Fruit fly (Drosophila melanogaster) whole organism, wandering third instar larva: ENCODE results near the gene ATPsyngamma.
A peak's percentile ranks its signal among the peaks of the same experiment; 100 is the strongest.

Experiments
- CG32264 ChIP-seq: fragments of 200-800 bp; sonication (Bioruptor generic); optimal IDR thresholded peaks from 2 replicates; lab custom pipeline; 2016; ENCODE audit warnings: missing biosample characterization, missing genetic modification characterization
- CG9705 ChIP-seq: fragments of 200-800 bp; sonication (Bioruptor generic); optimal IDR thresholded peaks from 2 replicates; lab custom pipeline; 2018; ENCODE audit warnings: missing biosample characterization, mild to moderate bottlenecking, missing genetic modification characterization
- CrebA ChIP-seq: fragments of 200-800 bp; sonication (Bioruptor generic); optimal IDR thresholded peaks from 2 replicates; lab custom pipeline; 2016; ENCODE audit warnings: missing biosample characterization, mild to moderate bottlenecking, missing genetic modification characterization, borderline replicate concordance
- Dfd ChIP-seq: fragments of >200 bp; optimal IDR thresholded peaks from 2 replicates; lab custom pipeline; 2017; ENCODE audit warnings: missing biosample characterization, missing genetic modification characterization
- Dif ChIP-seq: fragments of 200-275, 200-300 bp; sonication (Bioruptor generic); optimal IDR thresholded peaks from 2 replicates; lab custom pipeline; 2018; ENCODE audit warnings: missing biosample characterization, missing genetic modification characterization; ENCODE audit not compliant: partially characterized antibody
- GATAd ChIP-seq: sonication (Bioruptor generic); optimal IDR thresholded peaks from 2 replicates; lab custom pipeline; 2016; ENCODE audit warnings: missing biosample characterization, missing genetic modification characterization
- HLH106 ChIP-seq: fragments of 200-800 bp; optimal IDR thresholded peaks from 3 replicates; lab custom pipeline; 2019; ENCODE audit warnings: missing biosample characterization, mild to moderate bottlenecking, missing genetic modification characterization, moderate library complexity
- Hnf4 ChIP-seq: fragments of 200-800 bp; sonication (Bioruptor generic); optimal IDR thresholded peaks from 2 replicates; lab custom pipeline; 2016; ENCODE audit warnings: missing biosample characterization, mild to moderate bottlenecking, missing genetic modification characterization
- Hr78 ChIP-seq: fragments of >200 bp; optimal IDR thresholded peaks from 2 replicates; lab custom pipeline; 2017; ENCODE audit warnings: missing biosample characterization, missing genetic modification characterization
- Jra ChIP-seq: sonication (Bioruptor generic); optimal IDR thresholded peaks from 2 replicates; lab custom pipeline; 2016; ENCODE audit warnings: missing biosample characterization, missing genetic modification characterization
- Mio ChIP-seq: sonication (Bioruptor generic); optimal IDR thresholded peaks from 2 replicates; lab custom pipeline; 2016; ENCODE audit warnings: missing biosample characterization, missing genetic modification characterization
- Myc ChIP-seq: fragments of >200 bp; optimal IDR thresholded peaks from 2 replicates; lab custom pipeline; 2017
- OdsH ChIP-seq: fragments of 200-800 bp; sonication (Bioruptor generic); optimal IDR thresholded peaks from 2 replicates; lab custom pipeline; 2016; ENCODE audit warnings: missing biosample characterization, mild to moderate bottlenecking, missing genetic modification characterization
- Sp1 ChIP-seq: fragments of 200-800 bp; sonication (Bioruptor generic); optimal IDR thresholded peaks from 3 replicates; lab custom pipeline; 2019; ENCODE audit warnings: missing biosample characterization, mild to moderate bottlenecking, missing genetic modification characterization, moderate library complexity
- Vsx2 ChIP-seq: fragments of 200-300, 225-300 bp; sonication (Bioruptor generic); optimal IDR thresholded peaks from 2 replicates; lab custom pipeline; 2018; ENCODE audit warnings: missing biosample characterization, missing genetic modification characterization; ENCODE audit not compliant: partially characterized antibody
- br ChIP-seq: fragments of 200-800 bp; sonication (Bioruptor generic); optimal IDR thresholded peaks from 2 replicates; lab custom pipeline; 2016; ENCODE audit warnings: missing biosample characterization, missing genetic modification characterization
- brk ChIP-seq: fragments of 200-800 bp; sonication (Bioruptor generic); optimal IDR thresholded peaks from 2 replicates; lab custom pipeline; 2016; ENCODE audit warnings: missing biosample characterization, mild to moderate bottlenecking, missing genetic modification characterization
- dl ChIP-seq, 2 experiments: fragments of 175-275, 200-275 bp in 1 of 2; fragments of 200-275 bp in 1 of 2; sonication (Bioruptor generic); optimal IDR thresholded peaks; lab custom pipeline; 2018; ENCODE audit warnings: mild to moderate bottlenecking in 2 of 2, missing biosample characterization in 2 of 2, missing genetic modification characterization in 2 of 2, moderate library complexity in 2 of 2; ENCODE audit not compliant: partially characterized antibody in 2 of 2, insufficient read depth in 1 of 2
- dmrt93B ChIP-seq: fragments of 200-800 bp; sonication (Bioruptor generic); optimal IDR thresholded peaks from 2 replicates; lab custom pipeline; 2018; ENCODE audit warnings: missing biosample characterization, mild to moderate bottlenecking, missing genetic modification characterization
- ey ChIP-seq: fragments of 200-800 bp; sonication (Bioruptor generic); optimal IDR thresholded peaks from 2 replicates; lab custom pipeline; 2016; ENCODE audit warnings: missing biosample characterization, missing genetic modification characterization
- foxo ChIP-seq, 2 experiments: fragments of 200-800 bp; sonication (Bioruptor generic); optimal IDR thresholded peaks; 2 replicates in 1 of 2; 3 replicates in 1 of 2; lab custom pipeline; 2016 to 2017; ENCODE audit warnings: missing biosample characterization in 2 of 2, missing genetic modification characterization in 2 of 2
- fru ChIP-seq: fragments of 200-800 bp; sonication (Bioruptor generic); optimal IDR thresholded peaks from 3 replicates; lab custom pipeline; 2016; ENCODE audit warnings: missing biosample characterization, mild to moderate bottlenecking, missing genetic modification characterization
- h ChIP-seq: fragments of 200-800 bp; sonication (Bioruptor generic); optimal IDR thresholded peaks from 3 replicates; lab custom pipeline; 2016; ENCODE audit warnings: missing biosample characterization, mild to moderate bottlenecking, missing genetic modification characterization
- jim ChIP-seq: fragments of 175-275, 200-325 bp; sonication (Bioruptor generic); optimal IDR thresholded peaks from 2 replicates; lab custom pipeline; 2016; ENCODE audit warnings: missing biosample characterization, mild to moderate bottlenecking, missing genetic modification characterization
- lola ChIP-seq: fragments of >200 bp; optimal IDR thresholded peaks from 2 replicates; lab custom pipeline; 2017; ENCODE audit warnings: missing biosample characterization, missing genetic modification characterization
- pan ChIP-seq: fragments of >200 bp; optimal IDR thresholded peaks from 2 replicates; lab custom pipeline; 2017
- psq ChIP-seq: fragments of 200-800 bp; sonication (Bioruptor generic); optimal IDR thresholded peaks from 3 replicates; lab custom pipeline; 2017; ENCODE audit warnings: missing biosample characterization, mild to moderate bottlenecking, missing genetic modification characterization, moderate library complexity
- rgr ChIP-seq: fragments of 200-800 bp; sonication (Bioruptor generic); optimal IDR thresholded peaks from 3 replicates; lab custom pipeline; 2016; ENCODE audit warnings: missing biosample characterization, mild to moderate bottlenecking, missing genetic modification characterization
- sage ChIP-seq: fragments of 200-800 bp; sonication (Bioruptor generic); optimal IDR thresholded peaks from 2 replicates; lab custom pipeline; 2016; ENCODE audit warnings: missing biosample characterization, mild to moderate bottlenecking, missing genetic modification characterization
- sv ChIP-seq: fragments of 200-800 bp; sonication (Bioruptor generic); optimal IDR thresholded peaks from 3 replicates; lab custom pipeline; 2016; ENCODE audit warnings: missing biosample characterization, missing genetic modification characterization
- tai ChIP-seq: sonication (Bioruptor generic); optimal IDR thresholded peaks from 2 replicates; lab custom pipeline; 2016; ENCODE audit warnings: missing biosample characterization, missing genetic modification characterization
- usp ChIP-seq: fragments of >200 bp; optimal IDR thresholded peaks from 2 replicates; lab custom pipeline; 2017; ENCODE audit warnings: missing biosample characterization, missing genetic modification characterization

The ATPsyngamma gene

DNA sequence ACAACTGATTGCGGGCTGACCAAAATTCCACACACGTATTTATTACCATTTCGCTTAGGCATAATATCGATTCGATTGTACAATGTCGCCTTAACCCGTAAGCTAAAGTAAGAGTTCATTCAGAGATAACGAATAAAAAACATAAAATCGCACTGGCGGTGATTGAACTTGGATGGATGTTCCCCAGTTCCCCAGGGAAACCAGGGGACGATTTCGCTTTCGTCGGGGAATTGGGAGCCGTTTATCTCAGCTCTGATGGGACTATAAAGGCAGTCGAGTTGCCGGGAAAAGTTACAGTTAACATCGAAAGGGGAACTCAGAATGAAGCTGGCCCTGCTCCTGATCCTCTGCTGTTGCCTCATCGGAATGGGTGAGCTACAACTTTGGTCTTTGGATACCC lies 26.7 kb downstream of the ATPsyngamma start, which contains the start of gene CG34296:
CG34296 (plus strand) TSS at position 301 of the 400 bp plus-strand sequence.
- TF ChIP-seq CG9705 (GFP tag; lab: Kevin White, UChicago) (no peak), lola (GFP tag; lab: Kevin White, UChicago) (no peak), tai (GFP tag; lab: Kevin White, UChicago) (no peak), jim (GFP tag; lab: Kevin White, UChicago) (no peak), sage (GFP tag; lab: Kevin White, UChicago) (no peak), GATAd (GFP tag; lab: Kevin White, UChicago) (no peak), OdsH (GFP tag; lab: Kevin White, UChicago) (no peak), h (GFP tag; lab: Kevin White, UChicago) (no peak), Myc (lab: Kevin White, UChicago) (no peak), dmrt93B (GFP tag; lab: Kevin White, UChicago) (no peak), brk (GFP tag; lab: Kevin White, UChicago) (no peak), Dif (GFP tag; lab: Kevin White, UChicago) (no peak), Vsx2 (no peak), foxo (GFP tag; optimal IDR thresholded peaks at IDR 0.05; lab: Kevin White, UChicago) (no peak), dl (GFP tag; optimal IDR thresholded peaks at IDR 0.05; lab: Kevin White, UChicago; ENCODE audit: insufficient read depth in 1 of 2, partially characterized antibody in 2 of 2) (no peak), CG32264 (GFP tag; lab: Kevin White, UChicago) (no peak), CrebA (GFP tag; lab: Kevin White, UChicago) (no peak), sv (GFP tag; lab: Kevin White, UChicago) (no peak)

DNA sequence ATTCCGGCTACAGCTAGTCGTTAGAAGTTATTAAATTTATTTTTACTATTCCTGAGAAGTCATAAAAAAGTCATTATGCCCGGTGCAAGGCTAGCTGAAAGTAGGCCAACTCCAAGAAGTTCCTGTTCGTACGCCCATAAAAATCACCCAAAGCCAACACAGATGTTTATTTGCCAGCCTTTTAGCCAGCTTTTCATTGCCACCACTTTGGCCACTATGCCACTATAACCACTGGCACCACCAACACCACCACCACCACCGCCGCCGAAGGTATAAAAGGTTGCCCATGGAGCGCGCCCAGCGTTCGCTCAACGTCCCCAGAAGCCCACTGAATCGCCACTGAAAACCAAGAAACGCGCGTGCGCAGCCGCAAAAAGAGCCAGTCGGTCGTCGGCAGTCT lies 30.6 kb downstream of the ATPsyngamma start, which contains the start of gene CG15506:
CG15506 (plus strand) TSS at position 301 of the 400 bp plus-strand sequence.
- TF ChIP-seq ey (GFP tag; lab: Kevin White, UChicago): no peak

- TF ChIP-seq pan: no peak
- no peak for TF ChIP-seq Hnf4
- TF ChIP-seq rgr (GFP tag; lab: Kevin White, UChicago): no peak
- TF ChIP-seq OdsH (GFP tag; lab: Kevin White, UChicago): no peak
- no peak for TF ChIP-seq CG32264 (GFP tag; lab: Kevin White, UChicago)
Observed at dm6 chr3R:29717519-29717918, 31.4 kb downstream of the ATPsyngamma start.

dm6 chr3R:29716782-29717317 lies 32.1 kb downstream of the ATPsyngamma start, which contains the start of gene Obp99b:
Obp99b (minus strand) TSS chr3R:29716896.
- TF ChIP-seq CG32264 (GFP tag; lab: Kevin White, UChicago): no peak
- no peak for TF ChIP-seq brk (GFP tag; lab: Kevin White, UChicago)
- TF ChIP-seq CrebA (GFP tag; lab: Kevin White, UChicago): no peak
- peak; percentile 35 for TF ChIP-seq OdsH (GFP tag; lab: Kevin White, UChicago)
- no peak for TF ChIP-seq lola (GFP tag; lab: Kevin White, UChicago)
- no peak for TF ChIP-seq sage (GFP tag; lab: Kevin White, UChicago)
- no peak for TF ChIP-seq sv (GFP tag; lab: Kevin White, UChicago)
- peak; percentile 49 for TF ChIP-seq br (GFP tag; lab: Kevin White, UChicago)
- peak; percentile 31 for TF ChIP-seq GATAd (GFP tag; lab: Kevin White, UChicago)
- TF ChIP-seq h (GFP tag; lab: Kevin White, UChicago): peak; percentile 28
- peak; percentile 36 for TF ChIP-seq Sp1 (GFP tag; lab: Kevin White, UChicago)
- no peak for TF ChIP-seq Dfd
- no peak for TF ChIP-seq tai (GFP tag; lab: Kevin White, UChicago)
- TF ChIP-seq Dif (GFP tag; lab: Kevin White, UChicago): no peak
- peak; percentile 38 for TF ChIP-seq rgr (GFP tag; lab: Kevin White, UChicago)
- TF ChIP-seq usp (GFP tag; lab: Kevin White, UChicago): no peak
- TF ChIP-seq Jra (GFP tag; lab: Kevin White, UChicago): no peak
- TF ChIP-seq Mio (GFP tag; lab: Kevin White, UChicago): no peak
- peak; percentile 4 for TF ChIP-seq HLH106 (tag; lab: Kevin White, UChicago)
- peak; percentile 16 for TF ChIP-seq fru (GFP tag; lab: Kevin White, UChicago)
- TF ChIP-seq CG9705 (GFP tag; lab: Kevin White, UChicago): peak; percentile 37
- TF ChIP-seq Hr78 (GFP tag; lab: Kevin White, UChicago): no peak
- no peak for TF ChIP-seq psq (GFP tag; lab: Kevin White, UChicago)
- TF ChIP-seq Hnf4: peak; percentile 24
- TF ChIP-seq foxo (GFP tag; optimal IDR thresholded peaks at IDR 0.05; lab: Kevin White, UChicago): peak in 1 of 2 experiments; percentile 49
